Worm (Caenorhabditis elegans): Measurements from ENCODE around the gene F53A2.9.

Gene F53A2.9

DNA sequence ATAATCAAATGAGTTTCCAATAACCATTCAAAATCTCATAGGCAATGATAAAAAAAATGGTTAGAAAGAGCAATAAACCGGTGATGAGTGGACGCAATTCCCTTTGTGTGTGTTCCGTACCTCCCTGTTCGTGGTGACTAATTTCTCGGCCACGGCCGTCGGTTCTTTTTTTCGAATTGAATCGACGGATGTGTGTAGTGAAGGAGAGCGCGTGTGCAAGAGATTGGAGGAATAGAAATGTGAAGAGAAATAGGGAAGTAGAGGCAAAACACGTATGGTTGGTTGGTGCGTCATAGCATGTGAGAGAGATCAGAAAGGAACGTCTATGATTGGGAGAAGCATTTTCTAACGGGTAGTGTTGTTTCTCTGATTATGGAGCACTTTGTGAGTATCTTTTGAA lies 691 bp upstream of the F53A2.9 start:
- TF ChIP-seq mep-1 (tag; optimal IDR thresholded peaks at IDR 0.05) (peak; percentile 45), mls-2 (tag; optimal IDR thresholded peaks at IDR 0.05) (no peak), M03D4.4 (tag; optimal IDR thresholded peaks at IDR 0.05) (no peak), unc-120 (tag; optimal IDR thresholded peaks at IDR 0.05; ENCODE audit: poor library complexity, severe bottlenecking) (peak; percentile 29), ces-1 (GFP tag; optimal IDR thresholded peaks at IDR 0.05) (peak; percentile 29)

DNA sequence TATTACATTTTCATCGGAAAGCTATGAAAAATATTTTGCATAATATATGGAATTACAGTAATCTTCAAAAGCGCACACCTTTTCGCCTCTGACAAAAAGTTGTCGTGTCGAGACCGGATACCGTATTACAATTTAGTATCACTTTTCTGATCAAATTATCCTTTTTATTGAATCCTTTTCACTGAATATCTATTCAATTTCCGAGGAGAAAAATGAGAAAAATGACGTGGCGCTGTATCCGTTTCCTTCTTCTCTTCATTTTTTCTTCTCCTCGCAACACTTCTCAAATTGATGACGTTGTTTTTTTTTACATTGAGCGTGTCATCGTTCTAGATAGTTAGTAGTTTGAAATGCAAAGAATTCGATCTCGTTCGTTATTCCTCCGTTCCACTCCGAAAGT lies 8.2 kb downstream of the F53A2.9 start:
- no peak for TF ChIP-seq drap-1 (GFP tag; optimal IDR thresholded peaks at IDR 0.05)
- TF ChIP-seq ces-1 (GFP tag; optimal IDR thresholded peaks at IDR 0.05) = peak; percentile 26

DNA sequence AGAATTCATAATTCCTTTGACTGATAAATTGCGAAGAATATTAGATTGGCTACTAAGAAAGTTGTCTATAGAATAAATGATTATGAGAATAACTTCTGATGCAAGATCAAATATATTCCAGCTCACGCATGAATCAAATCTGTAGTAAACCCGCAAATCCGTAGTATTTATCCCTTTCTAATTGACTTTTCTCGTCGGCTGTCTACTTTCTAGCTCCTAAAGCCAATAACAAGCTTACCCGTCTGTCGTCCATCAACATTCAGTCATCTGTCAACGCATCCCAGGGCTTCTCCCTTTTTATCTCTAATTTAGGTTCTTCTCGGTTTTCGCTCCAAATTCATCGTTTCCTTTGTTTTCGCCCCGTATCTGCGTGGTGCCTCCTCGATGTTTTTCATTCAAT lies 10.3 kb downstream of the F53A2.9 start:
- TF ChIP-seq unc-62 (GFP tag; optimal IDR thresholded peaks at IDR 0.05) = peak; percentile 25
- peak; percentile 91 for TF ChIP-seq ces-1 (GFP tag; optimal IDR thresholded peaks at IDR 0.05)
- no peak for TF ChIP-seq flh-1 (GFP tag; optimal IDR thresholded peaks at IDR 0.05)

DNA sequence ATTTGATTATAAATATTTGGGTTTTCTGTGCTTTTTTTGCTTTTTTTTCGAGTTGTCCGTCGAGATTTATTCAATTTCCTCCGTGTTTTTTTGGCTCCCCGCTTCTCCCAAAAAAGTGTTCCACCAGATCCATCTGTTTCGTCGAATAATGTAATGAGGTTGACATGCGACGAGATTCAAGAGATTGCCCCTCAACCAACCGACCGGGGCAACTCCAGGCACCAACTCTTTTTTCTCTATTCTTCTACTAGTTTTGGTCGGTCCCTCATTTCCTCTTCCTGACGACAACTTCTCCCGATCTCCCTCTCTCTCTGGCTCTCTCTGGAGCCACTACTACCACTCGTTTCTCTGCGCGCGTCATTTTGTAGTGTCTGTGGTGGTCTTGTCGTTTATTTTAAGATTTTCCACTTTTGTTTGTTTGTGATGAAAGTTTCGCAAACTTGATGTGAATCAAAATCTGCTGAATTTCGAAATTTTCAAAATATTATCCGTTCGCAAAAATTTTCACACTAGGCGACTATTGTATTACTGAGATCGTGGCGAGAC lies 11.3 kb downstream of the F53A2.9 start:
- TF ChIP-seq bed-3 (GFP tag; optimal IDR thresholded peaks at IDR 0.05) (no peak), zip-8 (tag; optimal IDR thresholded peaks at IDR 0.05) (no peak), ces-1 (GFP tag; optimal IDR thresholded peaks at IDR 0.05) (peak; percentile 3)

DNA sequence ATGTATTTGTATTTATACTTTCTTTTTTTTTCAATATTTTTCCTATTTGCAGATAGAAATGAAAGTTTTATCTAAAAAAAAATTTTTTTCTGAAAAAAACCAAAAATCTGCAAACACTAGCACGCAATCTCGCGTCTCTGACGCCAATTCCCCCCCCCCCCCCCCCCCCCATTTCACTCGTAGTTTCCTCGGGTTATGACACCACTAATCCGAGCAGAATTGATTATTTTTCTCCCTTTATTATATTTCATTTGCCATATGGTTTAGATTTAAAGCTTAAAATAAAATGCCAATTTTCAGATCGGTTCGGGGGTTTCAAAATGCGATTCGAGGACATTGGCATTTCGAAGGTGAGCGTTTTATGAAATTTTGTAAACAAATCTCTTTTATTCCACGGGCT lies 12.4 kb downstream of the F53A2.9 start, which contains the start of gene mtm-6:
Gene mtm-6 (plus strand): TSS at position 301 of the 400 bp plus-strand sequence.
- no peak for TF ChIP-seq flh-1 (GFP tag; optimal IDR thresholded peaks at IDR 0.05)
- no peak for TF ChIP-seq M03D4.4 (tag; optimal IDR thresholded peaks at IDR 0.05)
- no peak for TF ChIP-seq snpc-4 (tag; optimal IDR thresholded peaks at IDR 0.05)
- no peak for TF ChIP-seq bed-3 (GFP tag; optimal IDR thresholded peaks at IDR 0.05)
- no peak for TF ChIP-seq hlh-1 (tag; optimal IDR thresholded peaks at IDR 0.05)
- no peak for TF ChIP-seq lin-32 (GFP tag; optimal IDR thresholded peaks at IDR 0.05)
- no peak for TF ChIP-seq unc-39 (tag; optimal IDR thresholded peaks at IDR 0.05)
- no peak for TF ChIP-seq ceh-83 (GFP tag; optimal IDR thresholded peaks at IDR 0.05)
- TF ChIP-seq lin-13 (tag; optimal IDR thresholded peaks at IDR 0.05) = no peak
- no peak for TF ChIP-seq mep-1 (tag; optimal IDR thresholded peaks at IDR 0.05)
- no peak for TF ChIP-seq tbx-8 (GFP tag; optimal IDR thresholded peaks at IDR 0.05)
- no peak for TF ChIP-seq nhr-237 (tag; optimal IDR thresholded peaks at IDR 0.05)
- TF ChIP-seq lsy-2 (tag; optimal IDR thresholded peaks at IDR 0.05) = no peak
- TF ChIP-seq nhr-28 (tag; optimal IDR thresholded peaks at IDR 0.05) = no peak
- TF ChIP-seq nhr-76 (tag; optimal IDR thresholded peaks at IDR 0.05) = no peak
- TF ChIP-seq drap-1 (GFP tag; optimal IDR thresholded peaks at IDR 0.05) = no peak
- TF ChIP-seq ceh-43 (GFP tag; optimal IDR thresholded peaks at IDR 0.05) = no peak
- no peak for TF ChIP-seq unc-62 (GFP tag; optimal IDR thresholded peaks at IDR 0.05)

DNA sequence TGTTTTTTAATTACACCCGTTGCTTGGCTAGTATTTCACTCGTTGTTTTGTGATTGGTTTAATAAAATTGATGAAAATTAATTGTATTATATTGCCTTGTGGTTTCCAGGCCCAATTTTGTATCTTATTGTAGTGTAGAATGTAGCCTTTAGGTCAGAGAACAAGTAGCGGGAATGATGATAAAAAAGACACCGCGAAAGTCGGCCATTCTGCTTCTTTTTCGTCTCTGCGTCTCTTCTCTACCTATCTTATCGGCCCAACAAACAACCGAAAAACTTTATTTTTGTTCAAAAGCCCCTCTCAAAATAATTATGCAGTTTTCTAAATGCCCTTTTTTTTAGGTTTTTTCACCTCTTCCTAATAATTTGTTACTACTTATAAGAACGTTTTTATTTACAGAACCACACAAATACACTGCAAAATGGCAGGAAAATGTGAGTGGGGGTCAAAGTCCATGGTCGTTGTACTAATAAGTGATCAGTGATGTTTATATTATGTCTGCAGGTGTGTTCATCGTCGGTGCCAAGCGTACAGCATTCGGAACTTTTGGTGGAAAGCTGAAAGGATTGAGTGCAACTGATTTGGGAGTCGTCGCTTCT lies 14.5 kb downstream of the F53A2.9 start, which contains the start of gene acaa-2:
Gene acaa-2 (plus strand): TSS at position 400 of the 599 bp plus-strand sequence.
- TF ChIP-seq unc-62 (GFP tag; optimal IDR thresholded peaks at IDR 0.05) (no peak), hlh-1 (tag; optimal IDR thresholded peaks at IDR 0.05) (no peak), unc-120 (tag; optimal IDR thresholded peaks at IDR 0.05; ENCODE audit: poor library complexity, severe bottlenecking) (no peak), mls-2 (tag; optimal IDR thresholded peaks at IDR 0.05) (no peak), sptf-1 (tag; optimal IDR thresholded peaks at IDR 0.05) (no peak), elt-1 (tag; optimal IDR thresholded peaks at IDR 0.05; ENCODE audit: borderline replicate concordance, insufficient read depth) (no peak), bed-3 (GFP tag; optimal IDR thresholded peaks at IDR 0.05) (no peak), nhr-28 (tag; optimal IDR thresholded peaks at IDR 0.05) (peak; percentile 16), nhr-237 (tag; optimal IDR thresholded peaks at IDR 0.05) (peak; percentile 5), flh-1 (GFP tag; optimal IDR thresholded peaks at IDR 0.05) (no peak)

ce11 chrIII:13343562-13344139 lies 15.5 kb downstream of the F53A2.9 start:
- TF ChIP-seq cnd-1 (tag; optimal IDR thresholded peaks at IDR 0.05) = no peak
